Worm (Caenorhabditis elegans) whole organism, L4 larva: ENCODE data around the gene dct-17.

Experiments
- F10B5.3 ChIP-seq: sonication (generic microtip); optimal IDR thresholded peaks from 2 replicates; lab custom pipeline; 2016; ENCODE audit warnings: mild to moderate bottlenecking, missing genetic modification characterization, missing compliant biosample characterization
- F49E8.2 ChIP-seq: sonication (generic microtip); optimal IDR thresholded peaks from 2 replicates; lab custom pipeline; 2016; ENCODE audit warnings: missing compliant biosample characterization, mild to moderate bottlenecking, missing genetic modification characterization, borderline replicate concordance
- T20F7.1 ChIP-seq: fragments of 200-800 bp; sonication (Bioruptor generic); optimal IDR thresholded peaks from 2 replicates; lab custom pipeline; 2018; ENCODE audit warnings: mild to moderate bottlenecking, missing genetic modification characterization, missing compliant biosample characterization
- Y48G9A.11 ChIP-seq: fragments of 200-800 bp; sonication (Bioruptor generic); IDR thresholded peaks from 2 replicates; pipeline ENCODE4 v1.3.6; 2022; ENCODE audit warnings: missing genetic modification reagents, missing genetic modification characterization, missing compliant biosample characterization
- Y75B8A.6 ChIP-seq: fragments of 200-800 bp; sonication (Bioruptor generic); IDR thresholded peaks from 2 replicates; pipeline ENCODE4 v1.3.6; 2022; ENCODE audit warnings: missing genetic modification reagents, missing genetic modification characterization, missing compliant biosample characterization
- aly-2 ChIP-seq: sonication (generic microtip); optimal IDR thresholded peaks from 2 replicates; lab custom pipeline; 2018; ENCODE audit warnings: missing biosample characterization, missing genetic modification characterization
- ama-1 ChIP-seq: fragments of 150-350 bp; optimal IDR thresholded peaks from 2 replicates; lab custom pipeline; 2014; ENCODE audit warnings: inconsistent platforms, mixed read lengths
- ceh-28 ChIP-seq: fragments of 150-350 bp; optimal IDR thresholded peaks from 2 replicates; lab custom pipeline; 2014; ENCODE audit warnings: missing biosample characterization, missing genetic modification reagents, missing genetic modification characterization
- ceh-62 ChIP-seq: sonication (generic microtip); optimal IDR thresholded peaks from 2 replicates; lab custom pipeline; 2017; ENCODE audit warnings: missing biosample characterization, missing genetic modification characterization
- ces-1 ChIP-seq: fragments of 150-350 bp; sonication (generic microtip); optimal IDR thresholded peaks from 4 replicates; lab custom pipeline; 2014; ENCODE audit warnings: missing biosample characterization, missing genetic modification reagents, missing genetic modification characterization
- cey-2 ChIP-seq: sonication (generic microtip); optimal IDR thresholded peaks from 3 replicates; lab custom pipeline; 2017; ENCODE audit warnings: missing genetic modification characterization, mild to moderate bottlenecking, missing compliant biosample characterization, antibody characterized with exemption, borderline replicate concordance; ENCODE audit not compliant: insufficient read depth
- daf-12 ChIP-seq: fragments of 150-350 bp; optimal IDR thresholded peaks from 2 replicates; lab custom pipeline; 2014; ENCODE audit warnings: missing biosample characterization, missing genetic modification reagents, missing genetic modification characterization
- daf-19 ChIP-seq: fragments of 200-800 bp; sonication (Bioruptor generic); conservative IDR thresholded peaks from 2 replicates; pipeline ENCODE4 v1.3.6; 2022; ENCODE audit warnings: missing genetic modification characterization, missing compliant biosample characterization
- dmd-6 ChIP-seq: fragments of 200-800 bp; sonication (Bioruptor generic); IDR thresholded peaks from 2 replicates; pipeline ENCODE4 v1.3.6; 2022; ENCODE audit warnings: missing genetic modification reagents, missing genetic modification characterization, missing compliant biosample characterization
- dmd-8 ChIP-seq: fragments of 200-800 bp; sonication (Bioruptor generic); IDR thresholded peaks from 2 replicates; pipeline ENCODE4 v1.3.6; 2022; ENCODE audit warnings: missing genetic modification characterization, missing compliant biosample characterization
- egl-27 ChIP-seq: sonication (generic microtip); optimal IDR thresholded peaks from 3 replicates; lab custom pipeline; 2017; ENCODE audit warnings: missing biosample characterization, missing genetic modification reagents, missing genetic modification characterization
- egl-43 ChIP-seq: fragments of 200-800 bp; sonication (Bioruptor generic); IDR thresholded peaks from 2 replicates; pipeline ENCODE4 v1.3.6; 2022; ENCODE audit warnings: missing genetic modification reagents, missing genetic modification characterization, missing compliant biosample characterization
- fkh-10 ChIP-seq: fragments of 150-350 bp; optimal IDR thresholded peaks from 2 replicates; lab custom pipeline; 2014; ENCODE audit warnings: missing biosample characterization, missing genetic modification reagents, missing genetic modification characterization
- gei-8 ChIP-seq: fragments of 200-800 bp; sonication (Bioruptor generic); optimal IDR thresholded peaks from 2 replicates; lab custom pipeline; 2018; ENCODE audit warnings: mild to moderate bottlenecking, missing genetic modification characterization, missing compliant biosample characterization
- hif-1 ChIP-seq, 2 experiments: sonication (generic microtip); optimal IDR thresholded peaks; 2 replicates each; lab custom pipeline; 2016 to 2017; ENCODE audit warnings: missing compliant biosample characterization in 2 of 2, missing genetic modification characterization in 2 of 2, missing genetic modification reagents in 2 of 2, missing genotype in 2 of 2, mild to moderate bottlenecking in 1 of 2
- hlh-30 ChIP-seq: sonication (generic microtip); optimal IDR thresholded peaks from 2 replicates; lab custom pipeline; 2017; ENCODE audit warnings: antibody characterized with exemption, mild to moderate bottlenecking, missing genetic modification characterization, missing compliant biosample characterization; ENCODE audit not compliant: insufficient read depth
- jun-1 ChIP-seq: fragments of 150-350 bp; optimal IDR thresholded peaks from 2 replicates; lab custom pipeline; 2014; ENCODE audit warnings: missing biosample characterization, missing genetic modification reagents, missing genetic modification characterization
- lim-7 ChIP-seq: fragments of 200-800 bp; sonication (Bioruptor generic); IDR thresholded peaks from 2 replicates; pipeline ENCODE4 v1.3.6; 2022; ENCODE audit warnings: missing genetic modification characterization, missing compliant biosample characterization
- lir-3 ChIP-seq: sonication (generic microtip); optimal IDR thresholded peaks from 2 replicates; lab custom pipeline; 2016; ENCODE audit warnings: mild to moderate bottlenecking, missing genetic modification characterization, missing compliant biosample characterization
- lsy-2 ChIP-seq, 2 experiments: fragments of 150-350 bp in 1 of 2; sonication (generic microtip) in 1 of 2; optimal IDR thresholded peaks; 2 replicates each; lab custom pipeline; 2014 to 2017; ENCODE audit warnings: missing biosample characterization in 2 of 2, missing genetic modification characterization in 2 of 2
- madf-9 ChIP-seq: fragments of 200-800 bp; sonication (Bioruptor generic); conservative IDR thresholded peaks from 2 replicates; pipeline ENCODE4 v1.3.6; 2022; ENCODE audit warnings: missing genetic modification reagents, missing genetic modification characterization, missing compliant biosample characterization
- mdl-1 ChIP-seq, 2 experiments: fragments of 150-350 bp in 1 of 2; sonication (generic microtip) in 1 of 2; optimal IDR thresholded peaks; 2 replicates each; lab custom pipeline; 2014 to 2017; ENCODE audit warnings: missing biosample characterization in 2 of 2, missing genetic modification characterization in 2 of 2
- mdt-29 ChIP-seq: fragments of 200-800 bp; sonication (Bioruptor generic); IDR thresholded peaks from 2 replicates; pipeline ENCODE4 v1.3.6; 2022; ENCODE audit warnings: missing genetic modification reagents, missing genetic modification characterization, missing compliant biosample characterization
- nhr-10 ChIP-seq: fragments of 150-350 bp; optimal IDR thresholded peaks from 2 replicates; lab custom pipeline; 2014; ENCODE audit warnings: missing biosample characterization, missing genetic modification characterization
- nhr-102 ChIP-seq: sonication (generic microtip); optimal IDR thresholded peaks from 2 replicates; lab custom pipeline; 2016; ENCODE audit warnings: mild to moderate bottlenecking, missing genetic modification characterization, moderate library complexity, missing compliant biosample characterization
- nhr-11 ChIP-seq: fragments of 150-350 bp; optimal IDR thresholded peaks from 2 replicates; lab custom pipeline; 2014; ENCODE audit warnings: missing biosample characterization, missing genetic modification characterization
- nhr-237 ChIP-seq: sonication (generic microtip); optimal IDR thresholded peaks from 2 replicates; lab custom pipeline; 2017; ENCODE audit warnings: missing biosample characterization, missing genetic modification characterization
- nhr-28 ChIP-seq: fragments of 150-350 bp; optimal IDR thresholded peaks from 2 replicates; lab custom pipeline; 2014; ENCODE audit warnings: missing biosample characterization, missing genetic modification characterization
- nhr-6 ChIP-seq: fragments of 150-350 bp; optimal IDR thresholded peaks from 2 replicates; lab custom pipeline; 2014; ENCODE audit warnings: missing biosample characterization, missing genetic modification characterization
- nhr-77 ChIP-seq: fragments of 150-350 bp; optimal IDR thresholded peaks from 2 replicates; lab custom pipeline; 2014; ENCODE audit warnings: missing biosample characterization, missing genetic modification characterization
- php-3 ChIP-seq: fragments of 200-800 bp; sonication (Bioruptor generic); IDR thresholded peaks from 2 replicates; pipeline ENCODE4 v1.3.6; 2022; ENCODE audit warnings: missing genetic modification reagents, missing genetic modification characterization, missing compliant biosample characterization
- saeg-2 ChIP-seq: fragments of 200-800 bp; sonication (Bioruptor generic); IDR thresholded peaks from 2 replicates; pipeline ENCODE4 v1.3.6; 2022; ENCODE audit warnings: missing genetic modification reagents, missing genetic modification characterization, missing compliant biosample characterization
- sdz-12 ChIP-seq: fragments of 200-800 bp; sonication (Bioruptor generic); optimal IDR thresholded peaks from 2 replicates; lab custom pipeline; 2018; ENCODE audit warnings: mild to moderate bottlenecking, missing genetic modification characterization, missing compliant biosample characterization
- set-16 ChIP-seq: fragments of 200-800 bp; sonication (Bioruptor generic); IDR thresholded peaks from 2 replicates; pipeline ENCODE4 v1.3.6; 2022; ENCODE audit warnings: missing genetic modification reagents, missing genetic modification characterization, missing compliant biosample characterization
- skn-1 ChIP-seq: fragments of 150-350 bp; optimal IDR thresholded peaks from 2 replicates; lab custom pipeline; 2014; ENCODE audit warnings: missing biosample characterization, missing genetic modification characterization
- snpc-1.2 ChIP-seq: fragments of 200-800 bp; sonication (Bioruptor generic); IDR thresholded peaks from 2 replicates; pipeline ENCODE4 v1.3.6; 2022; ENCODE audit warnings: missing genetic modification reagents, missing genetic modification characterization, missing compliant biosample characterization
- spr-1 ChIP-seq: sonication (generic microtip); optimal IDR thresholded peaks from 2 replicates; lab custom pipeline; 2016; ENCODE audit warnings: mild to moderate bottlenecking, missing genetic modification characterization, missing compliant biosample characterization
- spr-3 ChIP-seq: fragments of 200-800 bp; sonication (Bioruptor generic); optimal IDR thresholded peaks from 2 replicates; lab custom pipeline; 2018; ENCODE audit warnings: mild to moderate bottlenecking, missing genetic modification characterization, missing compliant biosample characterization
- unc-39 ChIP-seq: sonication (generic microtip); optimal IDR thresholded peaks from 2 replicates; lab custom pipeline; 2017; ENCODE audit warnings: missing biosample characterization, missing genetic modification characterization
- unc-62 ChIP-seq, 3 experiments: fragments of 150-350 bp in 1 of 3; sonication (generic microtip); optimal IDR thresholded peaks in 2 of 3; peaks in 1 of 3; 1 replicate in 1 of 3; 2 replicates in 2 of 3; lab custom pipeline; 2014 to 2017; ENCODE audit warnings: missing biosample characterization in 3 of 3, missing genetic modification characterization in 3 of 3, missing genetic modification reagents in 3 of 3, missing genotype in 1 of 3
- vab-7 ChIP-seq: fragments of 200-800 bp; sonication (Bioruptor generic); IDR thresholded peaks from 2 replicates; pipeline ENCODE4 v1.3.6; 2022; ENCODE audit warnings: missing genetic modification reagents, missing genetic modification characterization, missing compliant biosample characterization
- zfp-2 ChIP-seq: sonication (generic microtip); optimal IDR thresholded peaks from 2 replicates; lab custom pipeline; 2016; ENCODE audit warnings: mild to moderate bottlenecking, missing genetic modification characterization, missing compliant biosample characterization
- zfp-3 ChIP-seq: fragments of 200-800 bp; sonication (Bioruptor generic); conservative IDR thresholded peaks from 2 replicates; pipeline ENCODE4 v1.3.6; 2022; ENCODE audit warnings: missing genetic modification reagents, missing genetic modification characterization, missing compliant biosample characterization
- zip-2 ChIP-seq: fragments of 150-350 bp; optimal IDR thresholded peaks from 2 replicates; lab custom pipeline; 2014; ENCODE audit warnings: missing biosample characterization, missing genetic modification characterization

dct-17 gene

DNA sequence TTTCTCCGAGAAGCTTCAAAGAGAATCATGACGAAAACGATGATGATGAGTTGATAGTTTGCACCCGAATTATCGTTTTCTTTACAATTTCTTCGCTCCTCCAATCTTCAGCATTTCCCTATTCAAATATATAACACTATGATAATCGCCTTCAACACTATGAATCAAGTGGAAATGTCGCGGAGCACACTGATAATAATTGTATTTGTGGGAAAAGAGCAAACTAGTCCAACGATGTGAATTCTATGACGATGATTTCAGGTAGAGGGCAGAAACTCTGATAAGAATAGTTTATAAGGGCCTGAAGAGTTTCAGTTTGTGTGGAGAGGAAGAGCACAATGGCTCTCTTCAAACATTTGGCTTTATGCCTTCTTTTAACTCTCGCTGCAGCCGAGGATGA, 14.1 kb downstream of the dct-17 start, which contains the start of gene T01D3.6 (continued):
- TF ChIP-seq nhr-6 (tag; lab: Kevin White, UChicago) = peak; percentile 90
- TF ChIP-seq, all 104 proteins: peak for 8

ce11 chrV:13715223-13715686, 15.3 kb downstream of the dct-17 start, which contains the start of gene zipt-9:
zipt-9 (minus strand) TSS chrV:13715273.
- TF ChIP-seq ama-1 = no peak
- no peak for TF ChIP-seq hlh-30 (tag; lab: Kevin White, UChicago)
- TF ChIP-seq F49E8.2 (tag; lab: Kevin White, UChicago) = no peak
- no peak for TF ChIP-seq daf-12 (tag; lab: Kevin White, UChicago)
- no peak for TF ChIP-seq lsy-2 (tag; optimal IDR thresholded peaks at IDR 0.05; lab: Kevin White, UChicago)
- TF ChIP-seq hif-1 (tag; optimal IDR thresholded peaks at IDR 0.05; lab: Kevin White, UChicago) = peak in 1 of 2 experiments; percentile 88
- no peak for TF ChIP-seq ceh-62
- TF ChIP-seq nhr-237 (tag; lab: Kevin White, UChicago) = no peak
- no peak for TF ChIP-seq nhr-28 (tag; lab: Kevin White, UChicago)
- no peak for TF ChIP-seq snpc-1.2 (GFP tag; lab: Robert Waterston, UW)
- TF ChIP-seq lir-3 (tag; lab: Kevin White, UChicago) = no peak
- no peak for TF ChIP-seq ceh-28 (tag; lab: Kevin White, UChicago)
- no peak for TF ChIP-seq aly-2 (tag; lab: Kevin White, UChicago)
- TF ChIP-seq nhr-11 (tag; lab: Kevin White, UChicago) = peak; percentile 56
- TF ChIP-seq unc-39 (tag; lab: Kevin White, UChicago) = no peak
- TF ChIP-seq cey-2 = no peak
- TF ChIP-seq saeg-2 (GFP tag; lab: Robert Waterston, UW) = no peak
- no peak for TF ChIP-seq php-3 (GFP tag; lab: Robert Waterston, UW)
- TF ChIP-seq fkh-10 (GFP tag; lab: Kevin White, UChicago) = peak; percentile 56
- TF ChIP-seq nhr-77 = peak; percentile 56
- TF ChIP-seq zfp-2 (tag; lab: Kevin White, UChicago) = no peak
- no peak for TF ChIP-seq skn-1
- no peak for TF ChIP-seq zip-2
- TF ChIP-seq zfp-3 (GFP tag; lab: Robert Waterston, UW) = no peak
- TF ChIP-seq Y48G9A.11 = no peak
- no peak for TF ChIP-seq dmd-8 (GFP tag; lab: Robert Waterston, UW)
- no peak for TF ChIP-seq egl-43 (GFP tag; lab: Robert Waterston, UW)
- peak; percentile 89 for TF ChIP-seq nhr-6 (tag; lab: Kevin White, UChicago)
- TF ChIP-seq dmd-6 = peak; percentile 61; the same call in 1 of the 2 replicates
- no peak for TF ChIP-seq gei-8
- TF ChIP-seq jun-1 = peak; percentile 1
- TF ChIP-seq ces-1 (GFP tag; lab: Kevin White, UChicago) = peak; percentile 62
- no peak for TF ChIP-seq nhr-10 (tag; lab: Kevin White, UChicago)
- no peak for TF ChIP-seq sdz-12 (GFP tag; lab: Kevin White, UChicago)
- peak; percentile 77 for TF ChIP-seq T20F7.1
- no peak for TF ChIP-seq spr-3 (GFP tag; lab: Kevin White, UChicago)
- TF ChIP-seq mdl-1 (tag; optimal IDR thresholded peaks at IDR 0.05; lab: Kevin White, UChicago) = no peak
- peak; percentile 47; the same call in 1 of the 2 replicates for TF ChIP-seq madf-9
- TF ChIP-seq egl-27 (tag; lab: Kevin White, UChicago) = no peak
- TF ChIP-seq unc-62 (GFP tag; optimal IDR thresholded peaks at IDR 0.05 in 1 of 2; lab: Kevin White, UChicago) = peak in 1 of 2 experiments; percentile 84
- no peak for TF ChIP-seq unc-62 (tag; optimal IDR thresholded peaks at IDR 0.05; lab: Kevin White, UChicago)
- TF ChIP-seq mdt-29 (GFP tag; lab: Robert Waterston, UW) = no peak
- TF ChIP-seq nhr-102 (tag; lab: Kevin White, UChicago) = no peak
- TF ChIP-seq spr-1 = no peak
- TF ChIP-seq vab-7 = peak; percentile 56; the same call in 1 of the 2 replicates
- no peak for TF ChIP-seq lim-7 (GFP tag; lab: Robert Waterston, UW)
- no peak for TF ChIP-seq Y75B8A.6 (GFP tag; lab: Robert Waterston, UW)
- no peak for TF ChIP-seq set-16 (GFP tag; lab: Robert Waterston, UW)
- no peak for TF ChIP-seq daf-19
- no peak for TF ChIP-seq F10B5.3
